Fruit fly (Drosophila melanogaster) whole organism: ENCODE results near the gene CG4653.

Experiments used
- psq ChIP-seq: fragments of >200 bp; optimal IDR thresholded peaks from 2 replicates; lab custom pipeline; 2017
- usp ChIP-seq: fragments of >200 bp; optimal IDR thresholded peaks from 2 replicates; lab custom pipeline; 2017; ENCODE audit warnings: missing biosample characterization, missing genetic modification characterization, mixed read lengths

DNA sequence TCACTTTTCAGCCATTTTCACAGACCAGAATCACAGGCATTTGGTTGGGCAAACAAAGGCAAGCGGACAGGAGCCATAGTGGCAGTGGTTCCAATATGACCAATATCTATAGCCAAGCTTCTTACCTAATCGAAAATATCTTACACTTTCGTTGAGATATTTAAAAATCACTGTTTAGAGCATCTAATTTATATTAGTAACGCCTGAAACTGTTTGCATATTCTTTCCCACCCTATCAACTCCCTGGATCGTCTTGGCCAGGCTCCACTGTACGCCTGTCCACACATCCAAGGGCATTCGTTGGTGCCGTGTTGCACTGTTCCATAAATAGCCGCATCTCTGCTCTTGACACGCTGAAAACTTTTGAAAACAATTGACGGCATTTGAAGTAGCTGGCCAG, 13.4 kb upstream of the CG4653 start:
- no peak for TF ChIP-seq psq
- TF ChIP-seq usp: no peak
